Fruit fly (Drosophila melanogaster) whole organism: Measurements from ENCODE around the gene CG15531.

Experiments
- CG8478 ChIP-seq: fragments of >200 bp; optimal IDR thresholded peaks from 2 replicates; lab custom pipeline; 2018; ENCODE audit warnings: inconsistent platforms
- Dll ChIP-seq: fragments of >200 bp; optimal IDR thresholded peaks from 2 replicates; lab custom pipeline; 2017
- EcR ChIP-seq, 2 experiments: fragments of >200 bp; optimal IDR thresholded peaks; 2 replicates each; lab custom pipeline; 2017; ENCODE audit warnings: missing biosample characterization in 2 of 2, missing genetic modification characterization in 2 of 2, missing genetic modification reagents in 2 of 2
- pan ChIP-seq: fragments of >200 bp; optimal IDR thresholded peaks from 2 replicates; lab custom pipeline; 2017
- psq ChIP-seq: fragments of >200 bp; optimal IDR thresholded peaks from 2 replicates; lab custom pipeline; 2017
- usp ChIP-seq: fragments of >200 bp; optimal IDR thresholded peaks from 2 replicates; lab custom pipeline; 2017; ENCODE audit warnings: missing biosample characterization, missing genetic modification characterization, mixed read lengths

Gene CG15531

dm6 chr3R:30196128-30196527 lies at the start of gene CG15531:
Gene CG15531 (minus strand): TSS chr3R:30196228.
- no peak for TF ChIP-seq EcR (GFP tag; optimal IDR thresholded peaks at IDR 0.05; lab: Kevin White, UChicago)

- TF ChIP-seq psq (lab: Kevin White, UChicago) (no peak), EcR (GFP tag; optimal IDR thresholded peaks at IDR 0.05; lab: Kevin White, UChicago) (no peak), usp (no peak), pan (lab: Kevin White, UChicago) (no peak), CG8478 (lab: Kevin White, UChicago) (no peak)
These were observed 47.3 kb upstream of the CG15531 start, which contains the start of gene CG9737 for dm6 chr3R:30243262-30243815. Gene CG9737 (minus strand): TSS chr3R:30243312.

dm6 chr3R:30240245-30240644 lies 44.2 kb upstream of the CG15531 start:
- no peak for TF ChIP-seq pan (lab: Kevin White, UChicago)
- TF ChIP-seq Dll (lab: Kevin White, UChicago): no peak
- TF ChIP-seq EcR (GFP tag; optimal IDR thresholded peaks at IDR 0.05; lab: Kevin White, UChicago): no peak

dm6 chr3R:30237634-30238033 lies 41.6 kb upstream of the CG15531 start, which contains the start of gene CG43448:
Gene CG43448 (minus strand): TSS chr3R:30237734.
- TF ChIP-seq CG8478 (lab: Kevin White, UChicago) (no peak), usp (no peak), pan (lab: Kevin White, UChicago) (no peak), psq (lab: Kevin White, UChicago) (no peak), EcR (GFP tag; optimal IDR thresholded peaks at IDR 0.05; lab: Kevin White, UChicago) (no peak), Dll (lab: Kevin White, UChicago) (no peak)

- TF ChIP-seq usp (no peak), EcR (GFP tag; optimal IDR thresholded peaks at IDR 0.05; lab: Kevin White, UChicago) (no peak), psq (lab: Kevin White, UChicago) (no peak), pan (lab: Kevin White, UChicago) (no peak), CG8478 (lab: Kevin White, UChicago) (no peak), Dll (lab: Kevin White, UChicago) (no peak)
These were observed 41.0 kb upstream of the CG15531 start for dm6 chr3R:30236994-30237393.

- TF ChIP-seq CG8478 (lab: Kevin White, UChicago): no peak
- no peak for TF ChIP-seq pan (lab: Kevin White, UChicago)
- no peak for TF ChIP-seq usp
These were observed 39.2 kb upstream of the CG15531 start for dm6 chr3R:30235253-30235652.

dm6 chr3R:30224577-30224976 lies 28.5 kb upstream of the CG15531 start:
- no peak for TF ChIP-seq pan (lab: Kevin White, UChicago)
- no peak for TF ChIP-seq Dll (lab: Kevin White, UChicago)
- TF ChIP-seq psq (lab: Kevin White, UChicago): no peak
- TF ChIP-seq CG8478 (lab: Kevin White, UChicago): no peak
- TF ChIP-seq usp: no peak
- TF ChIP-seq EcR (GFP tag; optimal IDR thresholded peaks at IDR 0.05; lab: Kevin White, UChicago): no peak

- no peak for TF ChIP-seq Dll (lab: Kevin White, UChicago)
- TF ChIP-seq pan (lab: Kevin White, UChicago): no peak
- no peak for TF ChIP-seq EcR (GFP tag; optimal IDR thresholded peaks at IDR 0.05; lab: Kevin White, UChicago)
- no peak for TF ChIP-seq CG8478 (lab: Kevin White, UChicago)
- no peak for TF ChIP-seq psq (lab: Kevin White, UChicago)
- TF ChIP-seq usp: no peak
These were observed 26.2 kb upstream of the CG15531 start for dm6 chr3R:30222236-30222635.

dm6 chr3R:30216210-30216609 lies 20.2 kb upstream of the CG15531 start, which contains the start of gene CecC:
Gene CecC (plus strand): TSS chr3R:30216484.
- TF ChIP-seq usp (no peak), Dll (lab: Kevin White, UChicago) (no peak), pan (lab: Kevin White, UChicago) (no peak), EcR (GFP tag; optimal IDR thresholded peaks at IDR 0.05; lab: Kevin White, UChicago) (no peak), CG8478 (lab: Kevin White, UChicago) (no peak), psq (lab: Kevin White, UChicago) (no peak)

dm6 chr3R:30215020-30215419 lies 19.0 kb upstream of the CG15531 start:
- no peak for TF ChIP-seq pan (lab: Kevin White, UChicago)
- TF ChIP-seq EcR (GFP tag; optimal IDR thresholded peaks at IDR 0.05; lab: Kevin White, UChicago): no peak
- TF ChIP-seq Dll (lab: Kevin White, UChicago): no peak
- no peak for TF ChIP-seq usp
- no peak for TF ChIP-seq psq (lab: Kevin White, UChicago)
- no peak for TF ChIP-seq CG8478 (lab: Kevin White, UChicago)

- TF ChIP-seq pan (lab: Kevin White, UChicago): no peak
- TF ChIP-seq psq (lab: Kevin White, UChicago): no peak
- no peak for TF ChIP-seq usp
- no peak for TF ChIP-seq CG8478 (lab: Kevin White, UChicago)
- TF ChIP-seq Dll (lab: Kevin White, UChicago): no peak
- no peak for TF ChIP-seq EcR (GFP tag; optimal IDR thresholded peaks at IDR 0.05; lab: Kevin White, UChicago)
These were observed 17.7 kb upstream of the CG15531 start, which contains the start of gene CecB for dm6 chr3R:30213697-30214096. Gene CecB (minus strand): TSS chr3R:30213797.

dm6 chr3R:30211856-30212255 lies 15.8 kb upstream of the CG15531 start, which contains the start of gene CecA2:
Gene CecA2 (plus strand): TSS chr3R:30212156.
- TF ChIP-seq psq (lab: Kevin White, UChicago): no peak
- no peak for TF ChIP-seq EcR (GFP tag; optimal IDR thresholded peaks at IDR 0.05; lab: Kevin White, UChicago)
- TF ChIP-seq pan (lab: Kevin White, UChicago): no peak

dm6 chr3R:30210560-30210959 lies 14.5 kb upstream of the CG15531 start, which contains the start of gene CecA1:
Gene CecA1 (plus strand): TSS chr3R:30210874.
- no peak for TF ChIP-seq Dll (lab: Kevin White, UChicago)
- TF ChIP-seq usp: no peak
- no peak for TF ChIP-seq CG8478 (lab: Kevin White, UChicago)
- TF ChIP-seq EcR (GFP tag; optimal IDR thresholded peaks at IDR 0.05; lab: Kevin White, UChicago): no peak
- no peak for TF ChIP-seq pan (lab: Kevin White, UChicago)
- TF ChIP-seq psq (lab: Kevin White, UChicago): no peak
